Worm (Caenorhabditis elegans) whole organism, L4 larva: ENCODE data around the gene lem-2.
A peak's percentile ranks its signal among the peaks of the same experiment; 100 is the strongest.
"Not testable (repeated sequence)": the region's sequence is repeated elsewhere in the genome, so short reads cannot be mapped to it uniquely, and the experiment has no call there.

Experiments
- D1046.2 ChIP-seq: fragments of 200-800 bp; sonication (Bioruptor generic); IDR thresholded peaks from 2 replicates; pipeline ENCODE4 v1.3.6; 2022; ENCODE audit warnings: missing genetic modification characterization, missing compliant biosample characterization
- F26F4.8 ChIP-seq: fragments of 200-800 bp; sonication (Bioruptor generic); conservative IDR thresholded peaks from 2 replicates; pipeline ENCODE4 v1.3.6; 2022; ENCODE audit warnings: missing genetic modification characterization, missing compliant biosample characterization
- F44E2.7 ChIP-seq: fragments of 200-800 bp; sonication (Bioruptor generic); IDR thresholded peaks from 2 replicates; pipeline ENCODE4 v2.1.2; 2022; ENCODE audit warnings: missing genetic modification characterization, missing compliant biosample characterization
- T26A8.4 ChIP-seq: fragments of 200-800 bp; sonication (Bioruptor generic); IDR thresholded peaks from 2 replicates; pipeline ENCODE4 v1.3.6; 2022; ENCODE audit warnings: missing genetic modification characterization, missing compliant biosample characterization
- Y105C5A.15 ChIP-seq: fragments of 200-800 bp; sonication (Bioruptor generic); IDR thresholded peaks from 2 replicates; pipeline ENCODE4 v1.3.6; 2022; ENCODE audit warnings: missing genetic modification characterization, missing compliant biosample characterization
- Y48G9A.11 ChIP-seq: fragments of 200-800 bp; sonication (Bioruptor generic); IDR thresholded peaks from 2 replicates; pipeline ENCODE4 v1.3.6; 2022; ENCODE audit warnings: missing genetic modification reagents, missing genetic modification characterization, missing compliant biosample characterization
- Y75B8A.6 ChIP-seq: fragments of 200-800 bp; sonication (Bioruptor generic); IDR thresholded peaks from 2 replicates; pipeline ENCODE4 v1.3.6; 2022; ENCODE audit warnings: missing genetic modification reagents, missing genetic modification characterization, missing compliant biosample characterization
- ama-1 ChIP-seq: fragments of 150-350 bp; optimal IDR thresholded peaks from 2 replicates; lab custom pipeline; 2014; ENCODE audit warnings: inconsistent platforms, mixed read lengths
- ceh-28 ChIP-seq: fragments of 150-350 bp; optimal IDR thresholded peaks from 2 replicates; lab custom pipeline; 2014; ENCODE audit warnings: missing biosample characterization, missing genetic modification reagents, missing genetic modification characterization
- cey-2 ChIP-seq: sonication (generic microtip); optimal IDR thresholded peaks from 3 replicates; lab custom pipeline; 2017; ENCODE audit warnings: missing genetic modification characterization, mild to moderate bottlenecking, missing compliant biosample characterization, antibody characterized with exemption, borderline replicate concordance; ENCODE audit not compliant: insufficient read depth
- ctbp-1 ChIP-seq: fragments of 200-800 bp; sonication (Bioruptor generic); IDR thresholded peaks from 2 replicates; pipeline ENCODE4 v1.3.6; 2022; ENCODE audit warnings: missing genetic modification reagents, missing genetic modification characterization, missing compliant biosample characterization
- daf-12 ChIP-seq: fragments of 150-350 bp; optimal IDR thresholded peaks from 2 replicates; lab custom pipeline; 2014; ENCODE audit warnings: missing biosample characterization, missing genetic modification reagents, missing genetic modification characterization
- daf-19 ChIP-seq: fragments of 200-800 bp; sonication (Bioruptor generic); conservative IDR thresholded peaks from 2 replicates; pipeline ENCODE4 v1.3.6; 2022; ENCODE audit warnings: missing genetic modification characterization, missing compliant biosample characterization
- daf-8 ChIP-seq: fragments of 200-800 bp; sonication (Bioruptor generic); IDR thresholded peaks from 2 replicates; pipeline ENCODE4 v1.3.6; 2022; ENCODE audit warnings: missing genetic modification characterization, missing compliant biosample characterization
- dmd-8 ChIP-seq: fragments of 200-800 bp; sonication (Bioruptor generic); IDR thresholded peaks from 2 replicates; pipeline ENCODE4 v1.3.6; 2022; ENCODE audit warnings: missing genetic modification characterization, missing compliant biosample characterization
- dmd-9 ChIP-seq: fragments of 200-800 bp; sonication (Bioruptor generic); IDR thresholded peaks from 2 replicates; pipeline ENCODE4 v1.3.6; 2022; ENCODE audit warnings: missing genetic modification reagents, missing genetic modification characterization, missing compliant biosample characterization
- egl-43 ChIP-seq: fragments of 200-800 bp; sonication (Bioruptor generic); IDR thresholded peaks from 2 replicates; pipeline ENCODE4 v1.3.6; 2022; ENCODE audit warnings: missing genetic modification reagents, missing genetic modification characterization, missing compliant biosample characterization
- hlh-11 ChIP-seq: fragments of 200-800 bp; sonication (Bioruptor generic); optimal IDR thresholded peaks from 2 replicates; lab custom pipeline; 2018; ENCODE audit warnings: mild to moderate bottlenecking, missing genetic modification characterization, missing compliant biosample characterization
- lim-7 ChIP-seq: fragments of 200-800 bp; sonication (Bioruptor generic); IDR thresholded peaks from 2 replicates; pipeline ENCODE4 v1.3.6; 2022; ENCODE audit warnings: missing genetic modification characterization, missing compliant biosample characterization
- lin-29 ChIP-seq: fragments of 200-800 bp; sonication (Bioruptor generic); IDR thresholded peaks from 2 replicates; pipeline ENCODE4 v1.3.6; 2022; ENCODE audit warnings: missing genetic modification reagents, missing genetic modification characterization, missing compliant biosample characterization
- madf-5 ChIP-seq, 2 experiments: fragments of 200-800 bp; sonication (Bioruptor generic); IDR thresholded peaks; 2 replicates each; pipeline ENCODE4 v1.3.6; 2022; ENCODE audit warnings: missing compliant biosample characterization in 2 of 2, missing genetic modification characterization in 2 of 2
- madf-9 ChIP-seq: fragments of 200-800 bp; sonication (Bioruptor generic); conservative IDR thresholded peaks from 2 replicates; pipeline ENCODE4 v1.3.6; 2022; ENCODE audit warnings: missing genetic modification reagents, missing genetic modification characterization, missing compliant biosample characterization
- mxl-2 ChIP-seq: fragments of 200-800 bp; sonication (Bioruptor generic); conservative IDR thresholded peaks from 2 replicates; pipeline ENCODE4 v1.3.6; 2022; ENCODE audit warnings: missing genetic modification reagents, missing genetic modification characterization, missing compliant biosample characterization
- nhr-237 ChIP-seq: sonication (generic microtip); optimal IDR thresholded peaks from 2 replicates; lab custom pipeline; 2017; ENCODE audit warnings: missing biosample characterization, missing genetic modification characterization
- nhr-41 ChIP-seq: fragments of 200-800 bp; sonication (Bioruptor generic); IDR thresholded peaks from 2 replicates; pipeline ENCODE4 v1.3.6; 2022; ENCODE audit warnings: missing genetic modification reagents, missing genetic modification characterization, missing compliant biosample characterization
- nhr-42 ChIP-seq: fragments of 200-800 bp; sonication (Bioruptor generic); IDR thresholded peaks from 2 replicates; pipeline ENCODE4 v1.3.6; 2022; ENCODE audit warnings: missing genetic modification characterization, missing compliant biosample characterization
- nhr-77 ChIP-seq: fragments of 150-350 bp; optimal IDR thresholded peaks from 2 replicates; lab custom pipeline; 2014; ENCODE audit warnings: missing biosample characterization, missing genetic modification characterization
- pha-4 ChIP-seq, 2 experiments: fragments of 150-350 bp in 1 of 2; fragments of 200-800 bp in 1 of 2; sonication (Bioruptor generic) in 1 of 2; IDR thresholded peaks in 1 of 2; optimal IDR thresholded peaks in 1 of 2; 2 replicates each; pipeline versions ENCODE4 v1.3.6 to Lab custom; 2014 to 2022; ENCODE audit warnings: missing genetic modification characterization in 2 of 2, missing genetic modification reagents in 2 of 2, missing biosample characterization in 1 of 2, missing compliant biosample characterization in 1 of 2
- php-3 ChIP-seq: fragments of 200-800 bp; sonication (Bioruptor generic); IDR thresholded peaks from 2 replicates; pipeline ENCODE4 v1.3.6; 2022; ENCODE audit warnings: missing genetic modification reagents, missing genetic modification characterization, missing compliant biosample characterization
- rbr-2 ChIP-seq: sonication (generic microtip); optimal IDR thresholded peaks from 2 replicates; lab custom pipeline; 2016; ENCODE audit warnings: missing genotype, missing genetic modification characterization, missing compliant biosample characterization
- saeg-2 ChIP-seq: fragments of 200-800 bp; sonication (Bioruptor generic); IDR thresholded peaks from 2 replicates; pipeline ENCODE4 v1.3.6; 2022; ENCODE audit warnings: missing genetic modification reagents, missing genetic modification characterization, missing compliant biosample characterization
- set-16 ChIP-seq: fragments of 200-800 bp; sonication (Bioruptor generic); IDR thresholded peaks from 2 replicates; pipeline ENCODE4 v1.3.6; 2022; ENCODE audit warnings: missing genetic modification reagents, missing genetic modification characterization, missing compliant biosample characterization
- snpc-1.2 ChIP-seq: fragments of 200-800 bp; sonication (Bioruptor generic); IDR thresholded peaks from 2 replicates; pipeline ENCODE4 v1.3.6; 2022; ENCODE audit warnings: missing genetic modification reagents, missing genetic modification characterization, missing compliant biosample characterization
- spr-3 ChIP-seq: fragments of 200-800 bp; sonication (Bioruptor generic); optimal IDR thresholded peaks from 2 replicates; lab custom pipeline; 2018; ENCODE audit warnings: mild to moderate bottlenecking, missing genetic modification characterization, missing compliant biosample characterization
- unc-130 ChIP-seq: sonication (generic microtip); optimal IDR thresholded peaks from 2 replicates; lab custom pipeline; 2016; ENCODE audit warnings: missing genetic modification reagents, missing genetic modification characterization, missing compliant biosample characterization
- unc-62 ChIP-seq, 3 experiments: fragments of 150-350 bp in 1 of 3; sonication (generic microtip); optimal IDR thresholded peaks in 2 of 3; peaks in 1 of 3; 1 replicate in 1 of 3; 2 replicates in 2 of 3; lab custom pipeline; 2014 to 2017; ENCODE audit warnings: missing biosample characterization in 3 of 3, missing genetic modification characterization in 3 of 3, missing genetic modification reagents in 3 of 3, missing genotype in 1 of 3
- vab-7 ChIP-seq: fragments of 200-800 bp; sonication (Bioruptor generic); IDR thresholded peaks from 2 replicates; pipeline ENCODE4 v1.3.6; 2022; ENCODE audit warnings: missing genetic modification reagents, missing genetic modification characterization, missing compliant biosample characterization
- zip-11 ChIP-seq: fragments of 200-800 bp; sonication (Bioruptor generic); IDR thresholded peaks from 2 replicates; pipeline ENCODE4 v1.3.6; 2022; ENCODE audit warnings: missing genetic modification characterization, missing compliant biosample characterization
- ztf-7 ChIP-seq: fragments of 150-350 bp; optimal IDR thresholded peaks from 2 replicates; lab custom pipeline; 2014; ENCODE audit warnings: missing biosample characterization, missing genetic modification characterization

The lem-2 gene

DNA sequence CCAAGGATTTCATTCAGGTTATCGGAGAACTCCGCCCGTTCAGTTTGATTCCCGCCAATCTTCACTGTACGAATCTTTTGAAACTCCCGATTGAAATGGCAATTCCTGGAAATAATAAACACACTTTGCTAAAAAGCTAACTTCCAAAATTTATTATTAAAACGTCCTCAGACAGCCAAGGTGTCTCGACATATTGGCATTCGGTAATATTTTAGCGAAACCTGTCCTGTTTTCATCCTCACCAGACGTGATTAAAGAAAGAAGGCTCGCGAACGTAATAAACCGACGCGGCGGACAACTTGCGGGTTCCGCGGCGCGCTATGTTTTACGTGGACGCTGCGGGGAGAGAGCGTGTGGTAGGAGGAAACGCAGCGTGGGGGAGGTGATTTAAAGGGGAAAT, 45.1 kb upstream of the lem-2 start (continued):
- TF ChIP-seq ctbp-1 (GFP tag; lab: Robert Waterston, UW) (peak; percentile 71), ztf-7 (tag; lab: Kevin White, UChicago) (peak; percentile 75), lin-29 (no peak), nhr-237 (tag; lab: Kevin White, UChicago) (no peak)

DNA sequence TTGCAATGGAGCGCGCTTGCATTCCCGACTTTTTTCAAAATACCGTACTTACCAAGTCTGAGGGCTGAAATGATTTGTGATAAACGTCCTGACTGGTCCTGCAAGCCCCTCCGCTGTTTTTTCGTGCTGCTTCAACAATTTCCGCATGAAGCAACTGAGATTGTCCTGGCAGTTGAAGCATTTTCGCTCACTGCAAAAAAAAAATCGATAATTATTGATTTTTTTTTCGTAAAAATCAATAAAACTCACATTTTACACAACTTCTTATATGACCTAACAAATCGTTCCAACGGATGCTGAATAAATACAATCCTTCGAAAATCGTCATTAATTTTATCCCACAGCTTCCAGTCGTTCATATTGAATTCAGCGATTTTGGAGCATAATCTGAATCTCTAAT, 44.4 kb upstream of the lem-2 start:
- TF ChIP-seq ceh-28 = peak; percentile 88
- no peak for TF ChIP-seq dmd-8 (GFP tag; lab: Robert Waterston, UW)

DNA sequence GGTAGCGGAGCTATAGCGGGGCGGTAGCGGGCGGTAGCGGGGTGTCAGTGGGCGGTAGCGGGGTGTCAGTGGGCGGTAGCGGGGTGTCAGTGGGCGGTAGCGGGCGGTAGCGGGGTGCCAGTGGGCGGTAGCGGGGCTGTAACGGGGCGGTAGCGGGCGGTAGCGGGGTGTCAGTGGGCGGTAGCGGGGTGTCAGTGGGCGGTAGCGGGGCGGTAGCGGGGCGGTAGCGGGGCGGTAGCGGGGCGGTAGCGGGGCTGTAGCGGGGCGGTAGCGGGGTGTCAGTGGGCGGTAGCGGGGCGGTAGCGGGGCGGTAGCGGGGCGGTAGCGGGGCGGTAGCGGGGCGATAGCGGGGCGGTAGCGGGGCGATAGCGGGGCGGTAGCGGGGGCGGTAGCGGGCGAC, 43.6 kb upstream of the lem-2 start:
- TF ChIP-seq Y48G9A.11 (GFP tag; lab: Robert Waterston, UW) (peak; percentile 40; the same call in 1 of the 2 replicates), madf-5 (GFP tag; IDR thresholded peaks at IDR 0.05; lab: Robert Waterston, UW) (0 out of 4 replicates have a peak, but pooled peaks of 1 of the 2 experiments have one; percentile 16), Y75B8A.6 (GFP tag; lab: Robert Waterston, UW) (0 out of 2 replicates have a peak, but pooled peaks have one; percentile 18), saeg-2 (GFP tag; lab: Robert Waterston, UW) (0 out of 2 replicates have a peak, but pooled peaks have one; percentile 40), pha-4 (GFP tag; IDR thresholded peaks at IDR 0.05; lab: Robert Waterston, UW) (peak; percentile 85; the same call in 1 of the 2 replicates), spr-3 (GFP tag; lab: Kevin White, UChicago) (peak; percentile 2), Y105C5A.15 (peak; percentile 44; the same call in 1 of the 2 replicates), mxl-2 (0 out of 2 replicates have a peak, but pooled peaks have one; percentile 40), F26F4.8 (GFP tag; lab: Robert Waterston, UW) (peak; percentile 40; the same call in 1 of the 2 replicates), set-16 (GFP tag; lab: Robert Waterston, UW) (peak; percentile 100), T26A8.4 (peak; percentile 56; the same call in 1 of the 2 replicates), F44E2.7 (GFP tag; lab: Robert Waterston, UW) (0 out of 2 replicates have a peak, but pooled peaks have one; percentile 60), snpc-1.2 (GFP tag; lab: Robert Waterston, UW) (0 out of 2 replicates have a peak, but pooled peaks have one; percentile 57), lin-29 (peak; percentile 38; the same call in 1 of the 2 replicates), vab-7 (GFP tag; lab: Robert Waterston, UW) (peak; percentile 56; the same call in 1 of the 2 replicates), nhr-41 (GFP tag; lab: Robert Waterston, UW) (peak; percentile 33; the same call in 1 of the 2 replicates), egl-43 (peak; percentile 82), ctbp-1 (GFP tag; lab: Robert Waterston, UW) (peak; percentile 45; the same call in 1 of the 2 replicates), nhr-42 (GFP tag; lab: Robert Waterston, UW) (peak; percentile 69), lim-7 (peak; percentile 36; the same call in 1 of the 2 replicates), zip-11 (GFP tag; lab: Robert Waterston, UW) (0 out of 2 replicates have a peak, but pooled peaks have one; percentile 20), php-3 (peak; percentile 63; the same call in 1 of the 2 replicates), daf-8 (GFP tag; lab: Robert Waterston, UW) (0 out of 2 replicates have a peak, but pooled peaks have one; percentile 43), D1046.2 (GFP tag; lab: Robert Waterston, UW) (peak; percentile 81; the same call in 1 of the 2 replicates), dmd-8 (GFP tag; lab: Robert Waterston, UW) (peak; percentile 76; the same call in 1 of the 2 replicates)
- not testable (repeated sequence) for TF ChIP-seq pha-4 (tag; optimal IDR thresholded peaks at IDR 0.05; lab: Kevin White, UChicago)

DNA sequence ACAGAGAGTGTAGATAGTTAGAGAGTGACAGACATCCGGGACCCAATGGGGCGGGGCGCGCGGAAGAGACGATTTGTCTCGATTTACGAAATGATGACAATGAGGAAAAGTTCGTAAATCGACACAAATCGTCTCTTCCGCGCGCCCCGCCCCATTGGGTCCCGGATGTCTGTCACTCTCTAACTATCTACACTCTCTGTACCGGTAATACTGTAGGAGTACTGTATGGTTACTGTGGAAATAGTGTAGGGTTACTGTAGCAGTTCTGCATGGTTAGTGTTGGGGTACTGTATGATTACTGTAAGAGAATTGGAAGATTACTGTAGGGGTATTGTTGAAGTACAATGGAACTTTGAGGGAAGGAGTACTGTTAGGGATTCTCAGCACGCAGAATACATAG, 42.0 kb upstream of the lem-2 start, which contains the start of gene F01D5.10:
Gene F01D5.10 (minus strand): TSS at position 101 of the 400 bp plus-strand sequence.
- not testable (repeated sequence) for TF ChIP-seq F44E2.7 (GFP tag; lab: Robert Waterston, UW); unc-62 (GFP tag; optimal IDR thresholded peaks at IDR 0.05 in 1 of 2; lab: Kevin White, UChicago); unc-62 (tag; optimal IDR thresholded peaks at IDR 0.05; lab: Kevin White, UChicago); nhr-77 (tag; lab: Kevin White, UChicago)
- TF ChIP-seq, all 104 proteins: peak for 0; not testable (repeated sequence) for 104

DNA sequence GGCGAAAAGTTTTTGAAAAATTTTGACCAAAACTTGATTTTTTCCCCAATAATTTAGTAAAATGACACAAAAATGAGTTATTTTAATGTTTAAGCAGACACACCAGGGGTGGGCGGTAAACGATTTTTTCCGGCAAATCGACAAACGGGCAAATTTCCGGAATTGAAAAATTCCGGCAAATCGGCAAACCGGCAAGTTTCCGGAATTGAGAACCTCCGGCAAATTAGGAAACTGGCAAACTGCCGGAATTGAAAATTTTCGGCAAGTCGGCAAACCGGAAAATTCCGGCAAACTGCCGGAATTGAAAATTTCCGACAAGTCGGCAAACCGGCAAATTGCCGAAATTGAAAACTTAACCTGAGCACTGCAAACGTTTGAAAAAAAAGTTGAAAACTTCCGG, 30.5 kb upstream of the lem-2 start:
- TF ChIP-seq D1046.2 (GFP tag; lab: Robert Waterston, UW) = no peak
- no peak for TF ChIP-seq hlh-11 (tag; lab: Kevin White, UChicago)
- TF ChIP-seq cey-2 (tag; lab: Kevin White, UChicago) = no peak
- no peak for TF ChIP-seq daf-19
- no peak for TF ChIP-seq dmd-9 (GFP tag; lab: Robert Waterston, UW)
- TF ChIP-seq madf-9 (GFP tag; lab: Robert Waterston, UW) = 0 out of 2 replicates have a peak, but pooled peaks have one; percentile 27
- no peak for TF ChIP-seq dmd-8 (GFP tag; lab: Robert Waterston, UW)
- no peak for TF ChIP-seq ama-1 (lab: Kevin White, UChicago)
- TF ChIP-seq rbr-2 (tag; lab: Kevin White, UChicago) = no peak
- no peak for TF ChIP-seq Y75B8A.6 (GFP tag; lab: Robert Waterston, UW)
- no peak for TF ChIP-seq T26A8.4
- no peak for TF ChIP-seq snpc-1.2 (GFP tag; lab: Robert Waterston, UW)
- TF ChIP-seq lin-29 = no peak
- no peak for TF ChIP-seq daf-12
- no peak for TF ChIP-seq unc-130
- TF ChIP-seq nhr-237 (tag; lab: Kevin White, UChicago) = no peak
- no peak for TF ChIP-seq zip-11 (GFP tag; lab: Robert Waterston, UW)
- 0 out of 2 replicates have a peak, but pooled peaks have one; percentile 32 for TF ChIP-seq ctbp-1 (GFP tag; lab: Robert Waterston, UW)
